Worm (Caenorhabditis elegans) whole organism, late embryonic: ENCODE measurements around the gene srw-14.

Experiments
- C38D4.7 ChIP-seq: fragments of 200-800 bp; sonication (Bioruptor generic); optimal IDR thresholded peaks from 2 replicates; lab custom pipeline; 2018; ENCODE audit warnings: mild to moderate bottlenecking, missing genetic modification characterization, moderate library complexity, missing compliant biosample characterization
- K02D7.2 ChIP-seq: sonication (generic microtip); optimal IDR thresholded peaks from 2 replicates; lab custom pipeline; 2017; ENCODE audit warnings: mild to moderate bottlenecking, missing genetic modification characterization, missing compliant biosample characterization
- T23F11.4 ChIP-seq: fragments of 200-800 bp; sonication (Bioruptor generic); optimal IDR thresholded peaks from 2 replicates; lab custom pipeline; 2018; ENCODE audit warnings: mild to moderate bottlenecking, missing genetic modification characterization, missing compliant biosample characterization
- ahr-1 ChIP-seq: sonication (generic microtip); optimal IDR thresholded peaks from 2 replicates; lab custom pipeline; 2016; ENCODE audit warnings: missing genetic modification characterization, missing compliant biosample characterization
- ceh-14 ChIP-seq: sonication (generic microtip); optimal IDR thresholded peaks from 2 replicates; lab custom pipeline; 2016; ENCODE audit warnings: missing genotype, missing genetic modification characterization, missing compliant biosample characterization
- ceh-18 ChIP-seq: sonication (generic microtip); optimal IDR thresholded peaks from 2 replicates; lab custom pipeline; 2016; ENCODE audit warnings: missing genetic modification characterization, missing compliant biosample characterization
- ceh-19 ChIP-seq: fragments of 200-800 bp; sonication (Bioruptor generic); optimal IDR thresholded peaks from 2 replicates; lab custom pipeline; 2018; ENCODE audit warnings: mild to moderate bottlenecking, missing genetic modification characterization, missing compliant biosample characterization
- ceh-2 ChIP-seq: sonication (generic microtip); optimal IDR thresholded peaks from 2 replicates; lab custom pipeline; 2016; ENCODE audit warnings: missing genotype, missing genetic modification characterization, missing compliant biosample characterization
- ceh-22 ChIP-seq: sonication (generic microtip); optimal IDR thresholded peaks from 2 replicates; lab custom pipeline; 2017; ENCODE audit warnings: missing biosample characterization, missing genetic modification characterization
- ceh-24 ChIP-seq: sonication (generic microtip); optimal IDR thresholded peaks from 2 replicates; lab custom pipeline; 2016; ENCODE audit warnings: mild to moderate bottlenecking, missing genetic modification characterization, missing compliant biosample characterization
- ceh-30 ChIP-seq: fragments of 150-350 bp; optimal IDR thresholded peaks from 2 replicates; lab custom pipeline; 2014; ENCODE audit warnings: missing biosample characterization, missing genetic modification characterization
- ceh-31 ChIP-seq: sonication (generic microtip); optimal IDR thresholded peaks from 2 replicates; lab custom pipeline; 2016; ENCODE audit warnings: missing genetic modification characterization, missing compliant biosample characterization
- ceh-34 ChIP-seq: sonication (generic microtip); optimal IDR thresholded peaks from 2 replicates; lab custom pipeline; 2016; ENCODE audit warnings: mild to moderate bottlenecking, missing genetic modification characterization, missing compliant biosample characterization
- ceh-45 ChIP-seq: fragments of 200-800 bp; sonication (Bioruptor generic); IDR thresholded peaks from 2 replicates; pipeline ENCODE4 v1.3.6; 2022; ENCODE audit warnings: missing genetic modification reagents, missing genetic modification characterization, missing compliant biosample characterization
- ceh-48 ChIP-seq: sonication (generic microtip); optimal IDR thresholded peaks from 2 replicates; lab custom pipeline; 2016; ENCODE audit warnings: missing genetic modification characterization, inconsistent platforms, missing compliant biosample characterization
- ceh-6 ChIP-seq: fragments of 200-800 bp; sonication (Bioruptor generic); optimal IDR thresholded peaks from 2 replicates; lab custom pipeline; 2018; ENCODE audit warnings: mild to moderate bottlenecking, missing genetic modification characterization, missing compliant biosample characterization
- che-1 ChIP-seq: sonication (generic microtip); optimal IDR thresholded peaks from 2 replicates; lab custom pipeline; 2016; ENCODE audit warnings: mild to moderate bottlenecking, missing genetic modification characterization, missing compliant biosample characterization
- dmd-4 ChIP-seq: sonication (generic microtip); optimal IDR thresholded peaks from 2 replicates; lab custom pipeline; 2016; ENCODE audit warnings: borderline replicate concordance, missing genetic modification characterization, missing compliant biosample characterization
- elt-2 ChIP-seq: sonication (generic microtip); optimal IDR thresholded peaks from 2 replicates; lab custom pipeline; 2016; ENCODE audit warnings: missing genetic modification reagents, missing genetic modification characterization, missing compliant biosample characterization
- elt-4 ChIP-seq: sonication (generic microtip); optimal IDR thresholded peaks from 2 replicates; lab custom pipeline; 2016; ENCODE audit warnings: missing genetic modification characterization, missing compliant biosample characterization
- ets-4 ChIP-seq: sonication (generic microtip); optimal IDR thresholded peaks from 2 replicates; lab custom pipeline; 2016; ENCODE audit warnings: missing genetic modification characterization, missing compliant biosample characterization
- fkh-10 ChIP-seq: fragments of 150-350 bp; optimal IDR thresholded peaks from 2 replicates; lab custom pipeline; 2014; ENCODE audit warnings: missing biosample characterization, missing genetic modification reagents, missing genetic modification characterization
- fkh-6 ChIP-seq: sonication (generic microtip); optimal IDR thresholded peaks from 2 replicates; lab custom pipeline; 2016; ENCODE audit warnings: missing genetic modification characterization, missing compliant biosample characterization
- gmeb-2 ChIP-seq: sonication (generic microtip); optimal IDR thresholded peaks from 2 replicates; lab custom pipeline; 2016; ENCODE audit warnings: missing genetic modification characterization, inconsistent platforms, missing compliant biosample characterization
- hlh-15 ChIP-seq: sonication (generic microtip); optimal IDR thresholded peaks from 2 replicates; lab custom pipeline; 2016; ENCODE audit warnings: missing genetic modification characterization, missing compliant biosample characterization
- hlh-30 ChIP-seq: sonication (generic microtip); optimal IDR thresholded peaks from 2 replicates; lab custom pipeline; 2017; ENCODE audit warnings: antibody characterized with exemption, missing genetic modification characterization, missing compliant biosample characterization; ENCODE audit not compliant: insufficient read depth
- hlh-6 ChIP-seq: sonication (generic microtip); optimal IDR thresholded peaks from 2 replicates; lab custom pipeline; 2016; ENCODE audit warnings: missing genotype, missing genetic modification characterization, missing compliant biosample characterization
- lin-11 ChIP-seq: fragments of 200-800 bp; sonication (Bioruptor generic); optimal IDR thresholded peaks from 2 replicates; lab custom pipeline; 2018; ENCODE audit warnings: mild to moderate bottlenecking, missing genetic modification characterization, missing compliant biosample characterization
- nfya-1 ChIP-seq: sonication (generic microtip); optimal IDR thresholded peaks from 2 replicates; lab custom pipeline; 2017; ENCODE audit warnings: missing genetic modification characterization, mild to moderate bottlenecking, missing compliant biosample characterization, antibody characterized with exemption, moderate library complexity
- nhr-232 ChIP-seq: sonication (generic microtip); optimal IDR thresholded peaks from 2 replicates; lab custom pipeline; 2016; ENCODE audit warnings: missing genetic modification characterization, missing compliant biosample characterization
- npax-4 ChIP-seq: sonication (generic microtip); optimal IDR thresholded peaks from 2 replicates; lab custom pipeline; 2016; ENCODE audit warnings: missing genetic modification characterization, missing compliant biosample characterization
- odd-2 ChIP-seq: sonication (generic microtip); optimal IDR thresholded peaks from 2 replicates; lab custom pipeline; 2017; ENCODE audit warnings: antibody characterized with exemption, mild to moderate bottlenecking, missing genetic modification characterization, missing compliant biosample characterization
- pag-3 ChIP-seq: sonication (generic microtip); optimal IDR thresholded peaks from 2 replicates; lab custom pipeline; 2016; ENCODE audit warnings: missing compliant biosample characterization, missing genetic modification characterization, borderline replicate concordance
- pat-9 ChIP-seq: fragments of 200-800 bp; sonication (Bioruptor generic); optimal IDR thresholded peaks from 2 replicates; lab custom pipeline; 2018; ENCODE audit warnings: mild to moderate bottlenecking, missing genetic modification characterization, moderate library complexity, missing compliant biosample characterization
- pros-1 ChIP-seq: fragments of 150-350 bp; optimal IDR thresholded peaks from 2 replicates; lab custom pipeline; 2014; ENCODE audit warnings: missing biosample characterization, missing genetic modification reagents, missing genetic modification characterization
- ref-2 ChIP-seq: sonication (generic microtip); optimal IDR thresholded peaks from 2 replicates; lab custom pipeline; 2016; ENCODE audit warnings: missing genetic modification characterization, missing compliant biosample characterization
- rnt-1 ChIP-seq: sonication (generic microtip); optimal IDR thresholded peaks from 2 replicates; lab custom pipeline; 2016; ENCODE audit warnings: missing genetic modification characterization, missing compliant biosample characterization
- syd-9 ChIP-seq: sonication (generic microtip); optimal IDR thresholded peaks from 2 replicates; lab custom pipeline; 2016; ENCODE audit warnings: mild to moderate bottlenecking, missing genetic modification characterization, moderate library complexity, missing compliant biosample characterization
- tbx-2 ChIP-seq: sonication (generic microtip); optimal IDR thresholded peaks from 2 replicates; lab custom pipeline; 2016; ENCODE audit warnings: missing genetic modification characterization, missing compliant biosample characterization
- unc-42 ChIP-seq: sonication (generic microtip); optimal IDR thresholded peaks from 2 replicates; lab custom pipeline; 2016; ENCODE audit warnings: missing genotype, missing genetic modification characterization, missing compliant biosample characterization
- unc-55 ChIP-seq: sonication (generic microtip); optimal IDR thresholded peaks from 2 replicates; lab custom pipeline; 2017; ENCODE audit warnings: missing biosample characterization, missing genetic modification reagents, missing genetic modification characterization
- unc-86 ChIP-seq: sonication (generic microtip); optimal IDR thresholded peaks from 2 replicates; lab custom pipeline; 2016; ENCODE audit warnings: missing genetic modification characterization, missing compliant biosample characterization
- zip-5 ChIP-seq: sonication (generic microtip); optimal IDR thresholded peaks from 2 replicates; lab custom pipeline; 2016; ENCODE audit warnings: missing genetic modification characterization, missing compliant biosample characterization
- ztf-16 ChIP-seq: sonication (generic microtip); optimal IDR thresholded peaks from 2 replicates; lab custom pipeline; 2017; ENCODE audit warnings: missing genetic modification characterization, missing compliant biosample characterization

srw-14 gene

DNA sequence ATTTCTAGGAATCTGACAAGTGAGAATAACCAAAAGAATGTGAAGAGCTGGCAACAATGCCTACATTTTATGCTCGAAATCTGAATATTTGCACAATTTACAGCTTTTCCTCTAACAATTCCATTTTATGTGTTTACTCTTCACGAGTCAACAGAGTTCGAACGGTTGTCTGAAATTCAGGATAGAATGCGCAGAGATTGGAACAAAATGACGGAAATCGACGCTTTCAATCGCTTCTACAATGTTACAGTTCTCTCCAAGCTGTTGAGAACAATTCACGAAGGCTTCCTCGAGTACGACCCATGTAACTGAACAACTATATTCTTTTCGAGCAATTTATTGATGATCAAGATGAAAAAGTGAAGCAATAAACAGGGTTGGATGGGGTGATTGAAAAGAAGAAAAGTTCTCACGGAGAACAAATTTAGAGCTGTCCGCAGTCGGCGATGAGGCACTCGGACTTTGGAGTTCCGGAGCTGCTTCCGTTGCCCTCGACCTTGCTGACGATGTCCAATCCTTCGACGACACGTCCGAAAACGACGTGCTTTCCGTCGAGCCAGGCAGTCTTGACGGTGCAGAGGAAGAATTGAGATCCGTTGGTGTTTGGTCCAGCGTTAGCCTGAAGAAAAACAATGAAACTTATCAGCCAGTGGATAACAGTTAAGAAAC, 39.4 kb upstream of the srw-14 start, which contains the start of gene Y75B12B.3:
Gene Y75B12B.3, minus strand, starts transcription at position 21 of the 669 bp plus-strand sequence.
- TF ChIP-seq ceh-19 (GFP tag; lab: Kevin White, UChicago): no peak
- TF ChIP-seq ceh-14 (tag; lab: Kevin White, UChicago): no peak
- TF ChIP-seq npax-4: no peak
- no peak for TF ChIP-seq ztf-16
- no peak for TF ChIP-seq rnt-1 (tag; lab: Kevin White, UChicago)
- TF ChIP-seq ceh-22: no peak
- no peak for TF ChIP-seq T23F11.4 (GFP tag; lab: Kevin White, UChicago)
- no peak for TF ChIP-seq pros-1

DNA sequence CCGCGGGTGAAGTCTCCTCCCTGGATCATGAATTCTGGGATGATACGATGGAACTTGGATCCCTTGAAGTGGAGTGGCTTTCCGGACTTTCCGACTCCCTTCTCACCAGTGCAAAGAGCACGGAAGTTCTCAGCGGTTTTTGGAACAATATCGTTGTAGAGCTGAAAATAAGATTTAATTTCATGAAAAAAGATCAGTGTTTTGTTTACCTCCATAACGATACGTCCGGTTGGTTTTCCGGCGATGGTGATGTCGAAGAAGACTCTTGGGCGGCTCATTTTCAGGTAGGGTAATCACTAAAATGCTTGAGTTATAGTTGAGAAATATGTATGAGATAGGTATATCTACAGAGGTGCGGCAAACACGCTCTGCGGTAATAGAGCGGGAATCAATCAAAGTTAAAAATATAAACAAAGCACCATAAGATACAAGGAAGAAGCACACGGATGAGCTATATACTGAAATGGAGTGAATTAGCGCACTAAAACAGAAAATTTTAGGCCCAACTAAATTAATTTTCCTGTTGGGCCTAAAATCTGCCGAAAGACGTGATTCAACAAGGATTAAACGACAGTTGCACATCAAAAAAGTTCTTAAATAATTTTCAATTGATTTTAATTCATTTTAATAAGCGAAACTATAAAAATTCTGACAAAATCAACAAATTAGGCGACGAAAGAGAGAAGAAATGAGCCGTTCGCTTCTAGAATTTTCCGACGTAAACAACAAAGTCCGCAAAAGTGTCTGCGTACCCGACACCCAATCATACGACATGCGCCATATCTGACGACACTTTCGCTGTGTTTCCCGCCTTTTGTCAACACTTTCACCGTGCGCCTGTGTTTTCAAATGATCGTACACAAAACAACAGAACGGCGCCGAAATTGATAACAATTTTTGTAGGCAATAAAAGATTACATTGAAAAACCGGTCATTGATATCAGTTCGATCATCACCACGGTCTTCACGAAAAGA, 38.4 kb upstream of the srw-14 start, which contains the start of the genes cyn-7 and bath-36:
Gene cyn-7, minus strand, starts transcription at position 296 of the 975 bp plus-strand sequence.
Gene bath-36, plus strand, starts transcription at position 806 of the 975 bp plus-strand sequence.
- TF ChIP-seq elt-2 (tag; lab: Kevin White, UChicago) (peak; percentile 27), zip-5 (tag; lab: Kevin White, UChicago) (no peak), hlh-6 (tag; lab: Kevin White, UChicago) (no peak), ceh-34 (tag; lab: Kevin White, UChicago) (peak; percentile 13), ceh-31 (tag; lab: Kevin White, UChicago) (peak; percentile 36), lin-11 (tag; lab: Kevin White, UChicago) (no peak), unc-42 (tag; lab: Kevin White, UChicago) (peak; percentile 29), nhr-232 (tag; lab: Kevin White, UChicago) (no peak), ceh-18 (tag; lab: Kevin White, UChicago) (peak; percentile 48), ets-4 (tag; lab: Kevin White, UChicago) (peak; percentile 13), unc-55 (peak; percentile 1), tbx-2 (tag; lab: Kevin White, UChicago) (peak; percentile 39), nfya-1 (tag; lab: Kevin White, UChicago) (peak; percentile 46), pat-9 (no peak)

DNA sequence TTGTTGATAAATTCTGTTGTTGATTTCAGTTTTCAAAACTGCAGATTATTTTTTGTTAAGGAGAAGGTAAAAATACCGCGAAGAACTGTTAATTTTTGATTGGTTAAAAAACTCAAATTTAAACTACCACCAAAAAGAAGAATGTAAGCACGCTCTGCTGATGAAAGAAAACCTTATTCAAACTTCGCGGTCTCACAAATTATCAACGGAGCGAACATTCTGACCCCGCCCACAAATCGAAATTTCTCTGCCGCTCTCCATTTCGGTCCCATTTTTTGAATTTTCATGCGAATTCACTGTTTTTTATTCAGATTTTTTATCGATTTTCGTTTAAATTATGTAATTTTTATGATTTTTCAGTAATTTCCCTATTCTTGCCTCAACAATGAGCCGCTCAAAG, 36.2 kb upstream of the srw-14 start, which contains the start of gene cyn-3:
Gene cyn-3, plus strand, starts transcription at position 361 of the 400 bp plus-strand sequence.
- TF ChIP-seq ceh-18 (tag; lab: Kevin White, UChicago) (peak; percentile 36), ceh-22 (no peak), ceh-45 (GFP tag; lab: Robert Waterston, UW) (no peak), ceh-48 (tag; lab: Kevin White, UChicago) (peak; percentile 30), nfya-1 (tag; lab: Kevin White, UChicago) (peak; percentile 66), ets-4 (tag; lab: Kevin White, UChicago) (no peak), ceh-24 (tag; lab: Kevin White, UChicago) (no peak), fkh-10 (GFP tag; lab: Kevin White, UChicago) (no peak), zip-5 (tag; lab: Kevin White, UChicago) (no peak), ceh-31 (tag; lab: Kevin White, UChicago) (peak; percentile 63), fkh-6 (tag; lab: Kevin White, UChicago) (no peak), hlh-15 (tag; lab: Kevin White, UChicago) (no peak), hlh-30 (no peak), odd-2 (tag; lab: Kevin White, UChicago) (no peak), ref-2 (tag; lab: Kevin White, UChicago) (no peak), rnt-1 (tag; lab: Kevin White, UChicago) (no peak), nhr-232 (tag; lab: Kevin White, UChicago) (no peak), ahr-1 (no peak), K02D7.2 (tag; lab: Kevin White, UChicago) (no peak), ceh-2 (tag; lab: Kevin White, UChicago) (no peak), C38D4.7 (GFP tag; lab: Kevin White, UChicago) (no peak), unc-86 (tag; lab: Kevin White, UChicago) (no peak), pag-3 (tag; lab: Kevin White, UChicago) (no peak), elt-4 (tag; lab: Kevin White, UChicago) (no peak), gmeb-2 (no peak), elt-2 (tag; lab: Kevin White, UChicago) (no peak), dmd-4 (tag; lab: Kevin White, UChicago) (no peak), ceh-30 (tag; lab: Kevin White, UChicago) (no peak), ztf-16 (no peak), syd-9 (no peak), pat-9 (no peak), tbx-2 (tag; lab: Kevin White, UChicago) (peak; percentile 16), ceh-6 (no peak), che-1 (no peak)
